Fruit fly (Drosophila melanogaster) whole organism, embryonic: Measurements from ENCODE around the gene enc.
A peak's percentile ranks its signal among the peaks of the same experiment; 100 is the strongest.

ENCODE experiments used
- ATbp ChIP-seq: fragments of 200-800 bp; sonication (Bioruptor generic); optimal IDR thresholded peaks from 2 replicates; lab custom pipeline; 2017; ENCODE audit warnings: missing biosample characterization, mild to moderate bottlenecking, missing genetic modification characterization, missing genetic modification reagents
- CG10321 ChIP-seq: fragments of 200-800 bp; sonication (Bioruptor generic); IDR thresholded peaks from 2 replicates; pipeline ENCODE4 v1.3.6; 2022; ENCODE audit warnings: missing biosample characterization, missing genetic modification characterization
- CG14965 ChIP-seq: fragments of 200-800 bp; sonication (Bioruptor generic); optimal IDR thresholded peaks from 2 replicates; lab custom pipeline; 2016; ENCODE audit warnings: missing biosample characterization, missing genetic modification characterization, borderline replicate concordance
- CG15269 ChIP-seq: fragments of 200-800 bp; sonication (Bioruptor generic); optimal IDR thresholded peaks from 2 replicates; lab custom pipeline; 2018; ENCODE audit warnings: missing biosample characterization, mild to moderate bottlenecking, missing genetic modification characterization, moderate library complexity
- CG1603 ChIP-seq: fragments of 200-800 bp; sonication (Bioruptor generic); optimal IDR thresholded peaks from 2 replicates; lab custom pipeline; 2019; ENCODE audit warnings: missing biosample characterization, mild to moderate bottlenecking, missing genetic modification characterization, moderate library complexity
- CG18011 ChIP-seq: fragments of 200-800 bp; sonication (Bioruptor generic); optimal IDR thresholded peaks from 2 replicates; lab custom pipeline; 2017; ENCODE audit warnings: missing biosample characterization, missing genetic modification characterization, mild to moderate bottlenecking, moderate library complexity, missing genotype
- CG18262 ChIP-seq: fragments of 200-800 bp; optimal IDR thresholded peaks from 3 replicates; lab custom pipeline; 2019; ENCODE audit warnings: missing biosample characterization, mild to moderate bottlenecking, missing genetic modification characterization, moderate library complexity
- CG18476 ChIP-seq: fragments of 200-800 bp; sonication (Bioruptor generic); optimal IDR thresholded peaks from 2 replicates; lab custom pipeline; 2016; ENCODE audit warnings: missing biosample characterization, mild to moderate bottlenecking, missing genetic modification characterization
- CG2712 ChIP-seq: fragments of 200-800 bp; optimal IDR thresholded peaks from 3 replicates; lab custom pipeline; 2019; ENCODE audit warnings: missing biosample characterization, mild to moderate bottlenecking, missing genetic modification characterization, moderate library complexity
- CG2875 ChIP-seq: fragments of 200-800 bp; sonication (Bioruptor generic); optimal IDR thresholded peaks from 2 replicates; lab custom pipeline; 2017; ENCODE audit warnings: missing biosample characterization, mild to moderate bottlenecking, missing genetic modification characterization, missing genetic modification reagents
- CG30403 ChIP-seq: fragments of 200-800 bp; sonication (Bioruptor generic); optimal IDR thresholded peaks from 3 replicates; lab custom pipeline; 2016; ENCODE audit warnings: missing biosample characterization, missing genetic modification characterization
- CG5180 ChIP-seq: fragments of 200-800 bp; sonication (Bioruptor generic); optimal IDR thresholded peaks from 3 replicates; lab custom pipeline; 2017; ENCODE audit warnings: missing biosample characterization, missing genetic modification characterization, mild to moderate bottlenecking, moderate library complexity, missing genetic modification reagents
- CG6272 ChIP-seq: fragments of 200-800 bp; sonication (Bioruptor generic); IDR thresholded peaks from 2 replicates; pipeline ENCODE4 v1.3.6; 2022; ENCODE audit warnings: missing biosample characterization, missing genetic modification characterization
- CG6689 ChIP-seq: fragments of 200-800 bp; sonication (Bioruptor generic); IDR thresholded peaks from 2 replicates; pipeline ENCODE4 v1.3.6; 2022; ENCODE audit warnings: missing biosample characterization, missing genetic modification characterization
- CG7556 ChIP-seq: fragments of 200-800 bp; sonication (Bioruptor generic); optimal IDR thresholded peaks from 2 replicates; lab custom pipeline; 2017; ENCODE audit warnings: missing biosample characterization, mild to moderate bottlenecking, missing genetic modification characterization
- CG7839 ChIP-seq: fragments of 200-800 bp; sonication (Bioruptor generic); optimal IDR thresholded peaks from 3 replicates; lab custom pipeline; 2018; ENCODE audit warnings: missing biosample characterization, mild to moderate bottlenecking, missing genetic modification characterization, moderate library complexity
- CTCF ChIP-seq: fragments of 200-800 bp; sonication (Bioruptor generic); optimal IDR thresholded peaks from 2 replicates; lab custom pipeline; 2017; ENCODE audit warnings: missing biosample characterization, mild to moderate bottlenecking, missing genetic modification characterization, moderate library complexity
- Camta ChIP-seq: fragments of 200-800 bp; sonication (Bioruptor generic); optimal IDR thresholded peaks from 2 replicates; lab custom pipeline; 2016; ENCODE audit warnings: missing biosample characterization, missing genetic modification characterization
- CrebB ChIP-seq: fragments of 200-800 bp; sonication (Bioruptor generic); optimal IDR thresholded peaks from 3 replicates; lab custom pipeline; 2018; ENCODE audit warnings: missing biosample characterization, mild to moderate bottlenecking, missing genetic modification characterization
- HLHmδ ChIP-seq: fragments of 200-800 bp; sonication (Bioruptor generic); optimal IDR thresholded peaks from 2 replicates; lab custom pipeline; 2018; ENCODE audit warnings: missing biosample characterization, mild to moderate bottlenecking, missing genetic modification characterization, moderate library complexity
- Lim3 ChIP-seq: fragments of 200-800 bp; sonication (Bioruptor generic); IDR thresholded peaks from 2 replicates; pipeline ENCODE4 v1.3.6; 2022; ENCODE audit warnings: missing biosample characterization, missing genetic modification characterization
- NFAT ChIP-seq: fragments of 200-800 bp; sonication (Bioruptor generic); IDR thresholded peaks from 2 replicates; pipeline ENCODE4 v1.3.6; 2022; ENCODE audit warnings: missing biosample characterization, missing genetic modification characterization
- Ravus ChIP-seq: fragments of 200-800 bp; sonication (Bioruptor generic); IDR thresholded peaks from 2 replicates; pipeline ENCODE4 v1.3.6; 2022; ENCODE audit warnings: missing biosample characterization, missing genetic modification characterization
- Sin3A ChIP-seq: fragments of >200 bp; optimal IDR thresholded peaks from 2 replicates; lab custom pipeline; 2018
- Sox100B ChIP-seq: fragments of 200-800 bp; sonication (Bioruptor generic); optimal IDR thresholded peaks from 3 replicates; lab custom pipeline; 2018; ENCODE audit warnings: missing biosample characterization, mild to moderate bottlenecking, missing genetic modification characterization
- Sox102F ChIP-seq: fragments of 200-800 bp; sonication (Bioruptor generic); optimal IDR thresholded peaks from 2 replicates; lab custom pipeline; 2018; ENCODE audit warnings: missing biosample characterization, mild to moderate bottlenecking, missing genetic modification characterization, moderate library complexity
- Spps ChIP-seq: fragments of 200-800 bp; sonication (Bioruptor generic); optimal IDR thresholded peaks from 2 replicates; lab custom pipeline; 2018; ENCODE audit warnings: missing biosample characterization, mild to moderate bottlenecking, missing genetic modification characterization
- Sry-δ ChIP-seq: fragments of 200-800 bp; sonication (Bioruptor generic); optimal IDR thresholded peaks from 2 replicates; lab custom pipeline; 2016; ENCODE audit warnings: missing biosample characterization, missing genetic modification characterization
- YL-1 ChIP-seq: fragments of 200-800 bp; sonication (Bioruptor generic); optimal IDR thresholded peaks from 3 replicates; lab custom pipeline; 2017; ENCODE audit warnings: missing biosample characterization, mild to moderate bottlenecking, missing genetic modification characterization
- aop ChIP-seq: fragments of 200-800 bp; sonication (Bioruptor generic); IDR thresholded peaks from 2 replicates; pipeline ENCODE4 v1.3.6; 2022; ENCODE audit warnings: missing biosample characterization, missing genetic modification characterization
- bcd ChIP-seq: fragments of 200-800 bp; sonication (Bioruptor generic); optimal IDR thresholded peaks from 2 replicates; lab custom pipeline; 2017; ENCODE audit warnings: missing biosample characterization, mild to moderate bottlenecking, missing genetic modification characterization
- cad ChIP-seq: fragments of >200 bp; optimal IDR thresholded peaks from 2 replicates; lab custom pipeline; 2017; ENCODE audit warnings: missing biosample characterization, missing genetic modification characterization
- chinmo ChIP-seq: fragments of 200-800 bp; sonication (Bioruptor generic); IDR thresholded peaks from 4 replicates; pipeline ENCODE4 v1.3.6; 2022; ENCODE audit warnings: missing biosample characterization, missing genetic modification characterization; ENCODE audit not compliant: partially characterized antibody
- crol ChIP-seq: fragments of 200-800 bp; sonication (Bioruptor generic); IDR thresholded peaks from 2 replicates; pipeline ENCODE4 v1.3.6; 2022; ENCODE audit warnings: missing biosample characterization, missing genetic modification characterization
- dmrt99B ChIP-seq: fragments of 200-800 bp; sonication (Bioruptor generic); optimal IDR thresholded peaks from 2 replicates; lab custom pipeline; 2018; ENCODE audit warnings: missing biosample characterization, mild to moderate bottlenecking, missing genetic modification characterization, moderate library complexity
- dpn ChIP-seq, 2 experiments: fragments of 200-800 bp; sonication (Bioruptor generic); optimal IDR thresholded peaks; 3 replicates each; lab custom pipeline; 2016; ENCODE audit warnings: missing biosample characterization in 2 of 2, missing genetic modification characterization in 2 of 2
- ems ChIP-seq: fragments of 200-800 bp; sonication (Bioruptor generic); optimal IDR thresholded peaks from 3 replicates; lab custom pipeline; 2016; ENCODE audit warnings: missing biosample characterization, missing genetic modification characterization
- fru ChIP-seq: fragments of >200 bp; optimal IDR thresholded peaks from 2 replicates; lab custom pipeline; 2017
- gcm ChIP-seq: fragments of 200-800 bp; sonication (Bioruptor generic); optimal IDR thresholded peaks from 2 replicates; lab custom pipeline; 2019; ENCODE audit warnings: missing biosample characterization, mild to moderate bottlenecking, missing genetic modification characterization, moderate library complexity
- inv ChIP-seq: fragments of 200-800 bp; sonication (Bioruptor generic); IDR thresholded peaks from 2 replicates; pipeline ENCODE4 v1.3.6; 2022; ENCODE audit warnings: missing biosample characterization, missing genetic modification characterization; ENCODE audit not compliant: partially characterized antibody
- kah ChIP-seq: fragments of 200-800 bp; sonication (Bioruptor generic); optimal IDR thresholded peaks from 2 replicates; lab custom pipeline; 2018; ENCODE audit warnings: missing biosample characterization, mild to moderate bottlenecking, missing genetic modification characterization
- lola ChIP-seq, 3 experiments: fragments of >200 bp in 2 of 3; fragments of 200-800 bp in 1 of 3; sonication (Bioruptor generic) in 1 of 3; optimal IDR thresholded peaks; 2 replicates each; lab custom pipeline; 2017 to 2019; ENCODE audit warnings: missing biosample characterization in 3 of 3, missing genetic modification characterization in 3 of 3, mild to moderate bottlenecking in 1 of 3, moderate library complexity in 1 of 3
- nmo ChIP-seq: fragments of 200-800 bp; sonication (Bioruptor generic); optimal IDR thresholded peaks from 2 replicates; lab custom pipeline; 2018; ENCODE audit warnings: missing biosample characterization, mild to moderate bottlenecking, missing genetic modification characterization, moderate library complexity
- repo ChIP-seq: fragments of 200-800 bp; sonication (Bioruptor generic); optimal IDR thresholded peaks from 2 replicates; lab custom pipeline; 2016; ENCODE audit warnings: missing biosample characterization, missing genetic modification characterization
- rib ChIP-seq: fragments of 200-800 bp; sonication (Bioruptor generic); IDR thresholded peaks from 2 replicates; pipeline ENCODE4 v1.3.6; 2022; ENCODE audit warnings: missing biosample characterization, missing genetic modification characterization
- ro ChIP-seq: fragments of 200-800 bp; sonication (Bioruptor generic); IDR thresholded peaks from 2 replicates; pipeline ENCODE4 v1.3.6; 2022; ENCODE audit warnings: missing biosample characterization, missing genetic modification characterization
- sd ChIP-seq: fragments of 200-800 bp; sonication (Bioruptor generic); optimal IDR thresholded peaks from 3 replicates; lab custom pipeline; 2018; ENCODE audit warnings: missing biosample characterization, mild to moderate bottlenecking, missing genetic modification characterization, moderate library complexity
- shn ChIP-seq: fragments of 200-800 bp; sonication (Bioruptor generic); optimal IDR thresholded peaks from 3 replicates; lab custom pipeline; 2016; ENCODE audit warnings: missing biosample characterization, missing genetic modification characterization
- sima ChIP-seq: fragments of 200-800 bp; sonication (Bioruptor generic); optimal IDR thresholded peaks from 2 replicates; lab custom pipeline; 2016; ENCODE audit warnings: missing biosample characterization, missing genetic modification characterization
- sr ChIP-seq: fragments of 200-800 bp; sonication (Bioruptor generic); IDR thresholded peaks from 3 replicates; pipeline ENCODE4 v1.3.6; 2022; ENCODE audit warnings: missing biosample characterization, missing genetic modification characterization
- sug ChIP-seq: fragments of 200-800 bp; optimal IDR thresholded peaks from 2 replicates; lab custom pipeline; 2019; ENCODE audit warnings: missing biosample characterization, mild to moderate bottlenecking, missing genetic modification characterization, moderate library complexity

enc gene

dm6 chr3L:3788790-3789421 lies 29.6 kb upstream of the enc start (continued):
- TF ChIP-seq cad: peak; percentile 99
- no peak for TF ChIP-seq shn
- peak; percentile 70 for TF ChIP-seq CG2712
- no peak for TF ChIP-seq HLHmδ (GFP tag; lab: Kevin White, UChicago)
- TF ChIP-seq crol: peak; percentile 79
- peak; percentile 31 for TF ChIP-seq CG7556
- TF ChIP-seq dmrt99B (tag; lab: Kevin White, UChicago): peak; percentile 62
- TF ChIP-seq CG6272: 0 out of 2 replicates have a peak, but pooled peaks have one; percentile 14
- peak in 1 of 2 experiments; percentile 13 for TF ChIP-seq dpn (GFP tag; optimal IDR thresholded peaks at IDR 0.05; lab: Kevin White, UChicago)
- peak; percentile 12 for TF ChIP-seq YL-1 (GFP tag; lab: Kevin White, UChicago)
- peak in 1 of 3 experiments; percentile 28 for TF ChIP-seq lola (GFP tag; optimal IDR thresholded peaks at IDR 0.05; lab: Kevin White, UChicago)
- no peak for TF ChIP-seq CTCF (GFP tag; lab: Kevin White, UChicago)
- TF ChIP-seq sug: peak; percentile 13
- TF ChIP-seq Sin3A: no peak
- peak; percentile 31 for TF ChIP-seq CG1603 (tag; lab: Kevin White, UChicago)
- TF ChIP-seq ems (GFP tag; lab: Kevin White, UChicago): no peak
- TF ChIP-seq Sox100B (GFP tag; lab: Kevin White, UChicago): peak; percentile 48
- peak; percentile 7 for TF ChIP-seq bcd (GFP tag; lab: Kevin White, UChicago)
- no peak for TF ChIP-seq fru (lab: Kevin White, UChicago)
- peak; percentile 67; the same call in 1 of the 2 replicates for TF ChIP-seq NFAT (GFP tag; lab: Robert Waterston, UW)
- TF ChIP-seq CG10321: no peak
- peak; percentile 36; the same call in 1 of the 2 replicates for TF ChIP-seq inv (GFP tag; lab: Robert Waterston, UW)
- no peak for TF ChIP-seq Camta (GFP tag; lab: Kevin White, UChicago)
- no peak for TF ChIP-seq CG5180 (GFP tag; lab: Kevin White, UChicago)
- TF ChIP-seq ro (GFP tag; lab: Robert Waterston, UW): no peak
- peak; percentile 23 for TF ChIP-seq Sox102F
- TF ChIP-seq CG15269 (tag; lab: Kevin White, UChicago): peak; percentile 12
- no peak for TF ChIP-seq CG18011 (GFP tag; lab: Kevin White, UChicago)
- peak; percentile 93 for TF ChIP-seq sd
- no peak for TF ChIP-seq Lim3 (GFP tag; lab: Robert Waterston, UW)
- TF ChIP-seq gcm (GFP tag; lab: Kevin White, UChicago): peak; percentile 66
- peak; percentile 43 for TF ChIP-seq CG7839 (tag; lab: Kevin White, UChicago)
- no peak for TF ChIP-seq rib
- TF ChIP-seq CG30403: no peak
- TF ChIP-seq kah (GFP tag; lab: Kevin White, UChicago): peak; percentile 0
- TF ChIP-seq CG18262: peak; percentile 64
- TF ChIP-seq sima (GFP tag; lab: Kevin White, UChicago): no peak
- TF ChIP-seq Spps (tag; lab: Kevin White, UChicago): no peak
- TF ChIP-seq sr (GFP tag; lab: Robert Waterston, UW): no peak
- peak; percentile 86; the same call in 2 of the 4 replicates for TF ChIP-seq chinmo (GFP tag; lab: Robert Waterston, UW)
- no peak for TF ChIP-seq Sry-δ (GFP tag; lab: Kevin White, UChicago)
- no peak for TF ChIP-seq CG2875
- TF ChIP-seq repo (GFP tag; lab: Kevin White, UChicago): no peak
- peak; percentile 20 for TF ChIP-seq nmo (GFP tag; lab: Kevin White, UChicago)
- TF ChIP-seq aop: peak; percentile 77; the same call in 1 of the 2 replicates
- TF ChIP-seq CrebB (tag; lab: Kevin White, UChicago): peak; percentile 39
- TF ChIP-seq CG6689 (GFP tag; lab: Robert Waterston, UW): no peak
- no peak for TF ChIP-seq Ravus
- no peak for TF ChIP-seq CG18476 (GFP tag; lab: Kevin White, UChicago)
- peak; percentile 39 for TF ChIP-seq ATbp (GFP tag; lab: Kevin White, UChicago)
- no peak for TF ChIP-seq CG14965 (GFP tag; lab: Kevin White, UChicago)
